In the genomic region with DNA sequence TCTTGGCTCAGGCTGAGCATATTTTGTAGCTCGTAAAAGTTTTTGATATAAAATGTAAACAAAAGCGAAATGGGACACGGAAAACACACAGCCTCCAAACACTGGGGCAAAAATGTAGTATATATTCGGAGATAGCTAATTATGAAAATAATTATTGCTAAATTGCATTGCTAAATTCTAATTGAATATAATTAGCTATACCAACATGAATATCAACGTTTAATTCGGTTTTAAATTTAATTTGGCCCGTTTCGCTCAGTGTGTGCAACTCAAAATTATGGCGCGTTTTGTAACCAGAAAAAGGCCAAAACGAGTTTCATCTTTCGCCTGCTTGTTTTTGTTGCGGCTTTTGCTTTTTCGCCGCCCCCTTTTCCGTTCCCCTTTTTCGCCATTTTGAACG, we compare ENCODE assay signal across 3 fruit fly cellular contexts.
TF ChIP-seq lines count a peak whose summit lies in the region.

No protein-coding gene starts in this region.

- no peak for TF ChIP-seq CTCF in whole organism, embryonic (GFP tag; optimal IDR thresholded peaks at IDR 0.05; lab: Kevin White, UChicago)

TF ChIP-seq in whole organism, embryonic, 481 proteins besides CTCF, POLR2A, EP300 and RAD21 (continues in another document):
- no peak for TF ChIP-seq Chrac-16 (GFP tag; optimal IDR thresholded peaks at IDR 0.05; lab: Kevin White, UChicago)
- TF ChIP-seq h (optimal IDR thresholded peaks at IDR 0.05; lab: Kevin White, UChicago): no peak
- no peak for TF ChIP-seq nom (GFP tag; optimal IDR thresholded peaks at IDR 0.05; lab: Kevin White, UChicago)
- peak; percentile 59 for TF ChIP-seq Hmr (GFP tag; optimal IDR thresholded peaks at IDR 0.05; lab: Kevin White, UChicago)
- TF ChIP-seq CG13894 (tag; optimal IDR thresholded peaks at IDR 0.05; lab: Kevin White, UChicago): no peak
- TF ChIP-seq phol (tag; optimal IDR thresholded peaks at IDR 0.05; lab: Kevin White, UChicago): no peak
- no peak for TF ChIP-seq sens-2 (GFP tag; IDR thresholded peaks at IDR 0.05; lab: Robert Waterston, UW)
- no peak for TF ChIP-seq CG17568 (GFP tag; optimal IDR thresholded peaks at IDR 0.05; lab: Kevin White, UChicago)
- no peak for TF ChIP-seq CG1233 (GFP tag; optimal IDR thresholded peaks at IDR 0.05; lab: Kevin White, UChicago)
- TF ChIP-seq kah (GFP tag; optimal IDR thresholded peaks at IDR 0.05; lab: Kevin White, UChicago): no peak
- TF ChIP-seq bigmax (GFP tag; optimal IDR thresholded peaks at IDR 0.05; lab: Kevin White, UChicago): no peak
- no peak for TF ChIP-seq CG31365 (tag; optimal IDR thresholded peaks at IDR 0.05; lab: Kevin White, UChicago)
- TF ChIP-seq CG11696 (GFP tag; IDR thresholded peaks at IDR 0.05; lab: Robert Waterston, UW): no peak
- TF ChIP-seq CG12659 (GFP tag; optimal IDR thresholded peaks at IDR 0.05; lab: Kevin White, UChicago): peak; percentile 3
- no peak for TF ChIP-seq dmrt11E (tag; optimal IDR thresholded peaks at IDR 0.05; lab: Kevin White, UChicago)
- TF ChIP-seq nau (GFP tag; optimal IDR thresholded peaks at IDR 0.05; lab: Kevin White, UChicago): no peak
- no peak for TF ChIP-seq CG10959 (GFP tag; IDR thresholded peaks at IDR 0.05; lab: Robert Waterston, UW)
- no peak for TF ChIP-seq Ets65A (GFP tag; lab: Kevin White, UChicago)
- no peak for TF ChIP-seq CG8290 (GFP tag; optimal IDR thresholded peaks at IDR 0.05; lab: Kevin White, UChicago)
- peak in 1 of 2 experiments; percentile 54 for TF ChIP-seq CG8290 (tag; optimal IDR thresholded peaks at IDR 0.05; lab: Kevin White, UChicago)
- TF ChIP-seq CG31441 (GFP tag; IDR thresholded peaks at IDR 0.05; lab: Robert Waterston, UW): 0 out of 2 replicates have a peak, but pooled peaks have one; percentile 14
- no peak for TF ChIP-seq unc-4 (GFP tag; IDR thresholded peaks at IDR 0.05; lab: Robert Waterston, UW; ENCODE audit: partially characterized antibody)
- TF ChIP-seq CG14014 (GFP tag; IDR thresholded peaks at IDR 0.05; lab: Robert Waterston, UW): peak; percentile 42; the same call in 1 of the 2 replicates
- no peak for TF ChIP-seq CG11085 (GFP tag; IDR thresholded peaks at IDR 0.05; lab: Robert Waterston, UW)
- no peak for TF ChIP-seq CG18262 (tag; optimal IDR thresholded peaks at IDR 0.05; lab: Kevin White, UChicago)
- TF ChIP-seq CG6765 (GFP tag; optimal IDR thresholded peaks at IDR 0.05; lab: Kevin White, UChicago): no peak
- TF ChIP-seq tin (GFP tag; optimal IDR thresholded peaks at IDR 0.05; lab: Kevin White, UChicago): no peak
- peak; percentile 23 for TF ChIP-seq CG1603 (tag; optimal IDR thresholded peaks at IDR 0.05; lab: Kevin White, UChicago)
- no peak for TF ChIP-seq pan (optimal IDR thresholded peaks at IDR 0.05; lab: Kevin White, UChicago)
- no peak for TF ChIP-seq pan (GFP tag; optimal IDR thresholded peaks at IDR 0.05 in 1 of 2, IDR thresholded peaks at IDR 0.05 in 1 of 2)

TF ChIP-seq in whole organism, prepupa, 60 proteins besides CTCF, POLR2A, EP300 and RAD21:
- TF ChIP-seq CG3919 (GFP tag; optimal IDR thresholded peaks at IDR 0.05; lab: Kevin White, UChicago): no peak
- peak; percentile 69 for TF ChIP-seq Eip78C (GFP tag; lab: Kevin White, UChicago)

TF ChIP-seq in whole organism, wandering third instar larva, 38 proteins besides CTCF, POLR2A, EP300 and RAD21:
- TF ChIP-seq sv (GFP tag; optimal IDR thresholded peaks at IDR 0.05; lab: Kevin White, UChicago) (peak; percentile 2), Hnf4 (GFP tag; optimal IDR thresholded peaks at IDR 0.05; lab: Kevin White, UChicago) (no peak), foxo (GFP tag; optimal IDR thresholded peaks at IDR 0.05; lab: Kevin White, UChicago) (no peak), rgr (GFP tag; optimal IDR thresholded peaks at IDR 0.05; lab: Kevin White, UChicago) (no peak)

Comparison
In these comparisons a context has a peak if more than half of its experiments do, and no peak if none do; other contexts are left out.
1. Of the 7 proteins assayed by ChIP-seq in both whole organism, embryonic and whole organism, prepupa: peak only in whole organism, embryonic: CG6854 and Sox102F; only in whole organism, prepupa: none; in both: none; in neither: 5.